Worm (Caenorhabditis elegans): Measurements from ENCODE around the gene pqn-48.

DNA sequence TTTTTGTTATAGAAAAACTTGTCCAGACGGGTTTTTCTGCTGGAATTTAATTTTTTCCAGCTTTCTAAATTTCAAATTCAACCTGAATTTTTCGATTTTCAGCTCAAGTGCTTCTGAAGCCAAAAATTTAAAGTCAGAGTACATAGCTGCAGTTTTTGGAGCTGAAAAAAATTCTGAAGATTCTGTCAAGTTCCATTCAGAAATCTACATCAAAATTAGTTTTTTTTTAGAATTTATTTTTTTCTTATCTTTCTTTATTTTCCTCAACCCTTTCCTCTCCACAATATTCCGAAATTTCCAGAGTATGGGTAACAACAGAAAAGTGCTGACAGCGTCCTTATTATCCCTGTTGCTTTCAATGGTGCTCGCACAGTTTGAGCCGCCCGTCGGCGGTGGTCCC is 10.4 kb upstream of the pqn-48 start, which contains the start of gene K07D4.9:
- TF ChIP-seq elt-3 (tag; optimal IDR thresholded peaks at IDR 0.05): no peak
- no peak for TF ChIP-seq blmp-1 (tag; optimal IDR thresholded peaks at IDR 0.05)
- TF ChIP-seq pqm-1 (tag; optimal IDR thresholded peaks at IDR 0.05): no peak
- no peak for TF ChIP-seq ztf-11 (tag; optimal IDR thresholded peaks at IDR 0.05)
